Worm (Caenorhabditis elegans): ENCODE measurements around the gene col-130.

col-130 gene

DNA sequence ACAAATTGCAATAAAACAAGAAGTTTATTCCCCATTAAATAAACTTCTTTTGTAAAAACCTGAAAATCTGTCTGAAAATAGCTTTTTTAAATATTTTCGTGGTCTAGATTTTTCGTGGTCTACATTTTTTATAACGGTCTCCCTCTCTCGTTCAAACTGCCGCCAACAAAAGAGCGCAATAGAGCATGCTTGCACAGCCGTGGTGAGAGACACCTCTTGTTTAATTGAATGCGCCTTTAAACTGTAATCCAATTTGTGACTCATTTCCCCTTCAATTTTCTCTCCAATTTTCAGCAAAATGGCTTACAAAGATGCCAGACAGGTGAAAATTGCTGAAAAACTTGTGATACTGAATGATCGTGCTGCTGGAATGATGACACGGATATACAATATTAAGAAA is 24.2 kb downstream of the col-130 start, which contains the start of gene gex-3 (continued):
- TF ChIP-seq nhr-67 (tag; optimal IDR thresholded peaks at IDR 0.05) (no peak), elt-3 (tag; optimal IDR thresholded peaks at IDR 0.05) (no peak), pha-4 (tag; optimal IDR thresholded peaks at IDR 0.05) (no peak), ztf-4 (tag; optimal IDR thresholded peaks at IDR 0.05) (no peak)

DNA sequence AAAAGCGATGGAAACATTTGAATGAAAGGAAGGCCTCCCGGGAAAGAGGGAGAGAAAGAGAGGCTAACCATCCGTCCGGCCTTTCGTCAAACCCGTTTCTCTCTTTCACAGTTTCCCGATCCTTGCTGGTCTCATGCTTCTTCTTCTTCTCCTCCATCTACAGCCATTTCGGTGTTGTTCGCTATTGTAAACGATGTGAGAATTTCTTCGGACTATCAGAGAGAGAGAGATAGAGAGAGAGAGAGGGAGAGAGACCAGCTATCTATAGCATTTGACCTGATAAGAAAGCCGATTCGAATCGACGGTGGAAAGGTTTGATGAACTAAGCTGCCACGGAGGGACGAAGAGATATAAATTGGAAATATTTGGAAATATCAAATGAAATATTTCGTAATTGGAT is 24.9 kb downstream of the col-130 start:
- no peak for TF ChIP-seq mdl-1 (tag; optimal IDR thresholded peaks at IDR 0.05)
- TF ChIP-seq eor-1 (tag; optimal IDR thresholded peaks at IDR 0.05): no peak
- TF ChIP-seq nhr-23 (tag; optimal IDR thresholded peaks at IDR 0.05): peak; percentile 91
- TF ChIP-seq nhr-12 (tag; optimal IDR thresholded peaks at IDR 0.05): no peak
- TF ChIP-seq elt-3 (tag; optimal IDR thresholded peaks at IDR 0.05): peak in 1 of 3 experiments; percentile 1
- TF ChIP-seq nhr-77 (tag; optimal IDR thresholded peaks at IDR 0.05): no peak
- no peak for TF ChIP-seq elt-2 (tag; optimal IDR thresholded peaks at IDR 0.05)
- TF ChIP-seq ztf-11 (tag; optimal IDR thresholded peaks at IDR 0.05): no peak
- TF ChIP-seq nhr-43 (tag; optimal IDR thresholded peaks at IDR 0.05; ENCODE audit: poor library complexity, severe bottlenecking): peak; percentile 68
- peak; percentile 68 for TF ChIP-seq nhr-25 (tag; optimal IDR thresholded peaks at IDR 0.05)
- no peak for TF ChIP-seq R02D3.7 (tag; optimal IDR thresholded peaks at IDR 0.05)
- TF ChIP-seq unc-39 (tag; optimal IDR thresholded peaks at IDR 0.05): no peak

DNA sequence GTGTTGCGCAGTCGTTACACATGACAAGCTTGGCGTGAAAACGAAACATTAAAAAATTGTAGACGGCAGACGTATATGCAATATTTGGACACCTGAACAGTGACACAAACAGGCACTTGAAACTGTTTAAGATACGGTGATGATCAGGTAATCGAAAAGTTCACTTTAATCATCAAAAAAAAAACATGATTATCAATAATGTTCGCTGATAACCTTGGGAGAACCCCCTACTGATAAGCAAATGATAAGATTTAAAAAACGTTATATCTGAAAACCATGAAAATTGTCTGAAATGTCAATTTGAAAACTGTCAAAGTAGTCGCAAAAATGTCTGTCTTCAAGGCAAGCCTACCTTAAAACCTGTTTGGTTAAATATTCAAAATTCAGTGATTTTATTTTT is 28.3 kb downstream of the col-130 start:
- TF ChIP-seq pqm-1 (tag; optimal IDR thresholded peaks at IDR 0.05): peak; percentile 19
- peak; percentile 44 for TF ChIP-seq nhr-25 (tag; optimal IDR thresholded peaks at IDR 0.05)
- peak; percentile 85 for TF ChIP-seq elt-2 (tag; optimal IDR thresholded peaks at IDR 0.05)
- TF ChIP-seq elt-3 (tag; optimal IDR thresholded peaks at IDR 0.05): peak in 1 of 3 experiments; percentile 83
- no peak for TF ChIP-seq unc-62 (GFP tag; optimal IDR thresholded peaks at IDR 0.05)

DNA sequence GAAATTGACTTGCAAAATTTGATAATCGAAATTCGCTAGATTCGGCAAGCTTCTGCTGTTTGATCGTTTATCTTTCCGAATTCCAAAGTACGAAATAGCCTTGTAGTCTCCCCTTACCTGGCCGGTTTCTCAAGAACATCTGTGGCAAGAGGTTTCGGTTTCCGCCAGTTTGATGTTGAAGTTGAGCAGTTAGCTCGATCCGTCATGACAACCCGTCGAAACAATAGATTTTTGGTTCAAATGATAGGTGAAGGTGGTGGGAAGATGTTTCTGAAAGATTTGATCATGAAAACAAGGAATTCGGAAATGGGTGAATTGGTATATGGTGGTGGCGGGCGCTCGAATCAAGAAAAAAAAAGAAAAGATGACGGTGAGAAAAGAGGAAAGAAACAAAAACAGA is 29.9 kb downstream of the col-130 start, which contains the start of gene acs-20:
Gene acs-20 (minus strand): TSS at position 270 of the 400 bp plus-strand sequence.
- TF ChIP-seq mml-1 (tag; optimal IDR thresholded peaks at IDR 0.05) (no peak), ama-1 (optimal IDR thresholded peaks at IDR 0.05) (no peak), nhr-11 (tag; optimal IDR thresholded peaks at IDR 0.05) (no peak), ceh-82 (tag; optimal IDR thresholded peaks at IDR 0.05) (no peak), ztf-11 (tag; optimal IDR thresholded peaks at IDR 0.05) (no peak), jun-1 (tag; optimal IDR thresholded peaks at IDR 0.05) (no peak), nhr-12 (tag; optimal IDR thresholded peaks at IDR 0.05) (no peak), ceh-9 (tag; optimal IDR thresholded peaks at IDR 0.05) (no peak), eor-1 (tag; optimal IDR thresholded peaks at IDR 0.05) (no peak), nhr-77 (tag; optimal IDR thresholded peaks at IDR 0.05) (no peak), elt-3 (tag; optimal IDR thresholded peaks at IDR 0.05) (no peak), nhr-25 (tag; optimal IDR thresholded peaks at IDR 0.05) (no peak), snpc-4 (tag; optimal IDR thresholded peaks at IDR 0.05) (no peak), lin-39 (tag; optimal IDR thresholded peaks at IDR 0.05) (no peak), mdl-1 (tag; optimal IDR thresholded peaks at IDR 0.05) (no peak), tbx-2 (tag; optimal IDR thresholded peaks at IDR 0.05) (no peak), nhr-67 (tag; optimal IDR thresholded peaks at IDR 0.05) (no peak)

DNA sequence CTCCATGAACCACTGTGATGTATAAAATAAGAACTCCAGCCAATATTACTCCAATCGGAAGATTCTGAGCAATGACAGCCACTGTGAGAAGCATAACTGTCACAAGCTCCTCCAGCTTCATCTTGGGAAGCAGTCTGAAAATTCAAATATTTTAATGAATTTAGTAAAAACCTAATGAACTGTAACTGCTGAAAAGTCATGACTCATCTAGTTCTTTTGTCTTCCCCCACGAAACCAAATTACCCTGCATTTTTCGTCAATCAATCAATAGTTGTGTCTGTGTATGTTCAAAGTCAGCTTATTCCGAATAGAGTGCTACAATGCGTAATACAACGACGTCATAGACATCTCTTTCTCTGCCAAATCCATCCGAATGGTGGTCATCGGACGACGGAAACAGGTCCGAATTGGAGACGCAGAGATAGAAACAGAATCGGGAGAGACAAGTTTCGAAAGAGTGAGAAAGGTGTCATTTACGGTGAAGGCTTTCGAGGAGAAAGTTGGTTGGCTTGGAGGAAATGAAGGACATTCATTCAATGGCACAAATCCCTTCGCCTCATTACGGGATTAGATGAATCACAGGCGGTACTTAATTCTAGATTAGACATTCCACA is 31.6 kb downstream of the col-130 start:
- TF ChIP-seq lin-39 (tag; optimal IDR thresholded peaks at IDR 0.05) (no peak), ceh-9 (tag; optimal IDR thresholded peaks at IDR 0.05) (no peak), aly-2 (tag; optimal IDR thresholded peaks at IDR 0.05) (no peak), nhr-25 (tag; optimal IDR thresholded peaks at IDR 0.05) (peak; percentile 96), nhr-28 (tag; optimal IDR thresholded peaks at IDR 0.05) (no peak), ceh-28 (tag; optimal IDR thresholded peaks at IDR 0.05) (peak; percentile 48), hmg-11 (tag; optimal IDR thresholded peaks at IDR 0.05) (no peak), nhr-76 (tag; optimal IDR thresholded peaks at IDR 0.05) (no peak), unc-62 (GFP tag; optimal IDR thresholded peaks at IDR 0.05) (peak; percentile 54), zag-1 (tag; optimal IDR thresholded peaks at IDR 0.05) (no peak), nhr-43 (tag; optimal IDR thresholded peaks at IDR 0.05; ENCODE audit: poor library complexity, severe bottlenecking) (peak; percentile 61), snpc-4 (tag; optimal IDR thresholded peaks at IDR 0.05) (no peak), nhr-77 (tag; optimal IDR thresholded peaks at IDR 0.05) (no peak), mml-1 (tag; optimal IDR thresholded peaks at IDR 0.05) (no peak), lsy-12 (tag; optimal IDR thresholded peaks at IDR 0.05) (peak; percentile 10), nfya-1 (tag; optimal IDR thresholded peaks at IDR 0.05; ENCODE audit: insufficient read depth) (peak; percentile 43), lin-15B (tag; optimal IDR thresholded peaks at IDR 0.05) (peak; percentile 2), elt-3 (tag; optimal IDR thresholded peaks at IDR 0.05) (peak in 1 of 3 experiments; percentile 57), jun-1 (tag; optimal IDR thresholded peaks at IDR 0.05) (peak; percentile 2), nhr-11 (tag; optimal IDR thresholded peaks at IDR 0.05) (no peak), nhr-23 (tag; optimal IDR thresholded peaks at IDR 0.05) (peak; percentile 90), egl-27 (tag; optimal IDR thresholded peaks at IDR 0.05) (no peak), skn-1 (tag; optimal IDR thresholded peaks at IDR 0.05) (no peak), egl-5 (tag; optimal IDR thresholded peaks at IDR 0.05) (no peak), ceh-82 (tag; optimal IDR thresholded peaks at IDR 0.05) (no peak)
